Worm (Caenorhabditis elegans): ENCODE results near the gene F07F6.1.

F07F6.1 gene

DNA sequence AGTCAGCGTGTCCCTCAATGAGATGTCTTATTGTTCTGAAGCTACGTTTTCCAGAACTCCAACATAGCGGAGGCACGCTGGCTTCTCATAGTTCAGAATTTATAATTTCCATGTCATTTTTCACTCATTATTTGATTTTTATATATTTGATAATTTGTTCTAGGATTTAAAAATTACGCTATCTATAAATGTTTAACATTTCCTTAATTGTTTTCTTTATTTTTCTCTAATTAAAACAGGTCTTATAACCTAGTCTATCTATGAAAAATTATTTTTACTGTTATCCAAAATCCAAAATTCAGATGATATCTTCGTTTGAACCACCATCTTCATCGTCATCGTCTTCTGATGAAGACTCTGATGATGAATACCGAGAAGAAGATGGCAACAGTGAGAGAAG, 40.6 kb downstream of the F07F6.1 start, which contains the start of gene F56D1.1:
Gene F56D1.1, plus strand, starts transcription at position 301 of the 400 bp plus-strand sequence.
- TF ChIP-seq hmbx-1 (tag; optimal IDR thresholded peaks at IDR 0.05): no peak

DNA sequence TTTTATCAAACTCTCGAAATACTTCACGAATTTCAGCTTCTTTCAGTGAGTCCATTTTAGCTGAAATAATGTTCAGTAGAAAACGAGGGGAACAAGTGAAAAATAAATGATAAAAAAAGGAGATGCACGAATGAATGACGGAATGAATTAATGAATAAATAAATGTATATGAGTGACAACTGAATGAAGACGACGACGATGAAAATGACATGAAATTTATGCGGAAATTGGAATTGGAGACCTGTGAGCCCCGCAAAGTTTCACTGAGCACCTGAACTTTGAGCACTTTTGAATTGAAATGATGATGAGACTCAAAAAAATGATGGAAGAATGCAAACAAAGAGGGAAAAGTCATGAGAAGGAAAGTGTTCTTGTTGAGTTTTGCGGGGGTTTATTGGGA, 44.3 kb downstream of the F07F6.1 start, which contains the start of gene cal-8:
Gene cal-8, minus strand, starts transcription at position 60 of the 400 bp plus-strand sequence.
- TF ChIP-seq hmbx-1 (tag; optimal IDR thresholded peaks at IDR 0.05) (no peak), tra-4 (tag; optimal IDR thresholded peaks at IDR 0.05) (no peak), ceh-36 (tag; optimal IDR thresholded peaks at IDR 0.05) (no peak), ama-1 (optimal IDR thresholded peaks at IDR 0.05) (no peak), tbx-37 (GFP tag; conservative IDR thresholded peaks at IDR 0.05) (no peak), flt-1 (GFP tag; IDR thresholded peaks at IDR 0.05) (no peak), hnd-1 (tag; optimal IDR thresholded peaks at IDR 0.05) (no peak)

DNA sequence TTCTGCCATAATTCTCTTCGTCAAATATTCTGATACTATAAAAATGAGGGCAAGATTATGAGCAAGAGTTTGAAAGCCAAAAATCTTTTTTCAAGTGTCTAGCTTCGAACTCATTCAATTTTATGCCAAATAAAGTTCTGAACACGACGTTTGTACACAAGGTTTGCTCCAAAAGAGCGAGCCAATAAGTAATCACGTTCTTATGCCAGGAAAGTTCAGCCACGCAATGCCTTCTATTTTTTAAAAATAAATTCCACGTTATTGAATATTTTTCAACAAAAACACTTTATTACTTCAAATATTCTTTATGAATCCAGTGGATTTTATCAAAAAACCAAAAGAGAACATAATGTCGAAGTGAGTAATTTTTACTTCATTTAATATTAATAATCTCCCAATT, 50.2 kb downstream of the F07F6.1 start, which contains the start of gene nep-5:
Gene nep-5, plus strand, starts transcription at position 301 of the 400 bp plus-strand sequence.
- TF ChIP-seq ceh-13 (GFP tag; optimal IDR thresholded peaks at IDR 0.05): no peak
- TF ChIP-seq hmbx-1 (tag; optimal IDR thresholded peaks at IDR 0.05): no peak
- TF ChIP-seq hnd-1 (tag; optimal IDR thresholded peaks at IDR 0.05): no peak
- no peak for TF ChIP-seq ceh-36 (tag; optimal IDR thresholded peaks at IDR 0.05)

Measured in whole organism, early embryonic.